Fruit fly (Drosophila melanogaster): ENCODE data around the gene Sfmbt.
"Not testable (repeated sequence)": the region's sequence is repeated elsewhere in the genome, so short reads cannot be mapped to it uniquely, and the experiment has no call there.

Gene Sfmbt

DNA sequence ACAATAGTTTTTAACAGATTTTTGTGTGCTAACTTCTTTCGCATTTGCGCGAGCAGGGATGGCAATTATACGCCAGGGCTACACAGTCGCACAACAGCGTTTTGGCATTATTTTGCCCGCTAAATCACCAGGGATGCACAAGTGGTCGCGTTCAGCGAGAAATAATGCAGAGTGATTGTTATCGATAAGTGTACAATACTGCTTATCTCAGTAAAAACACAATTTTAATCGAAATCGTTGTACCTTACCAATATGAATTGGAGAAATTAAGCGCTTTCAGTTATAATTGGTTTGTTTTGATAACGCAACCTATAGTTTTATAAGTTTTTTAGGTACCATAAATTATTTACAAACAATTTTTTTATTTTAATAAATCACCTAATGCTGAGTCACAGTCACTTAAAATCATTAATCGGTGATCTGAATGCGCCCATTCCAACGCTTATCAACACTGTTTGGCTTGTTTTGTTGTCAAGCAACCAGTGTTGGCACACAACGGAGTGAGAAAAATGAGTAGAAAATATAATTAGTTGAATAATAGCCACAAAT lies at the start of gene Sfmbt, which contains the start of gene CG5439:
Gene Sfmbt (minus strand): TSS at position 85 of the 549 bp plus-strand sequence.
Gene CG5439 (plus strand): TSS at position 450 of the 549 bp plus-strand sequence.
- TF ChIP-seq CG8478 (optimal IDR thresholded peaks at IDR 0.05) (no peak), CTCF (optimal IDR thresholded peaks at IDR 0.05) (peak in 1 of 2 experiments; percentile 9)

DNA sequence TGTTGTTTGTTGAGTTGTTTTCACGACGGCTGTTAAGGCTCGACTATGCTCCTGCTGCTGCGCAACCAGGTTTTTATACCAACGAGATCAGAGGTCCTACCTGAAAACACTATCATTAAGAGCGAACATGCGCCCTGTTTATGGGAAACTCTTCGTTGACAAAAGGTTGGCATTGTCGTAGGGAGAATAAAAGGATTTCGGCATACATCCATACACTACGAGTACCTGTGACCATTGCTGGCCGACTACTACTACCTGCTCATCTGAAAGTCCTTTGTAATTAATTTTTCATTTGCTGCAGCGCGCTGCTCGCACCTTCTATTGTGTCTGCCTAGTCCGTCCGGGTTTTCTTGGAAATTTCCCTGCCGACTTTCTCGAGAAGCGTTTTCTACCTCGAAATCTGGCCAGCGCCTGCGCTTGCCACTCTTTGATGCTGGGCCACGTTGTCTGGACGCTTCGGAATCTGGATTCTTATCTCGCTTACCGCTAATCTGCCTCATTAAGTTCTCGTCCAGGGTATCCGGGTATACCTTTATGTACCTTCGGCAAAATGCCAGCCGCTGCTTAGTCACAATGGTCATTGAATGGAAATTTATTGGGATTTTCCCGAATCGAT lies 48.7 kb upstream of the Sfmbt start, which contains the start of gene CG15480:
Gene CG15480 (minus strand): TSS at position 51 of the 616 bp plus-strand sequence.
- no peak for TF ChIP-seq CG8478 (optimal IDR thresholded peaks at IDR 0.05)
- TF ChIP-seq CTCF (optimal IDR thresholded peaks at IDR 0.05), result no peak

DNA sequence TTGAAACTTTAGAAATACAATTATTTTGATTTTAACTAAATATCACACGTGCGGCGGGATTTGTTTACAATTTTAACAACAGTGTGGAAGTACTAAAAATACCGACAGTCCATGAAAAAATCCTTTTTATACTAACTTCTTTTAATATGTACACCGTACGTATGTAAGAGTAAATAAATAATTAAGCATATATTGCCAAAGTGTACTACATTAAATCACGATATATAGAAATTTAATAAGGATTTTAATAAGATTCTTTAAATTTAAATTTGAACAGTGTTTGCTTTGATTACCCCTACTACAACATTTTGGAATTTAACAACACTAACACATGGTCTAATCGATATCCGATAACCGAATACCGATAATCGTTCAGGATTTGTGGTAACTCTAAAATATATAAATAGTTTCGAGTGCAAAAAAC lies 45.7 kb upstream of the Sfmbt start, which contains the start of the genes Ski6 and CG16812:
Gene Ski6 (minus strand): TSS at position 205 of the 424 bp plus-strand sequence.
Gene CG16812 (plus strand): TSS at position 363 of the 424 bp plus-strand sequence.
- TF ChIP-seq CTCF (optimal IDR thresholded peaks at IDR 0.05) (no peak), CG8478 (optimal IDR thresholded peaks at IDR 0.05) (no peak)

DNA sequence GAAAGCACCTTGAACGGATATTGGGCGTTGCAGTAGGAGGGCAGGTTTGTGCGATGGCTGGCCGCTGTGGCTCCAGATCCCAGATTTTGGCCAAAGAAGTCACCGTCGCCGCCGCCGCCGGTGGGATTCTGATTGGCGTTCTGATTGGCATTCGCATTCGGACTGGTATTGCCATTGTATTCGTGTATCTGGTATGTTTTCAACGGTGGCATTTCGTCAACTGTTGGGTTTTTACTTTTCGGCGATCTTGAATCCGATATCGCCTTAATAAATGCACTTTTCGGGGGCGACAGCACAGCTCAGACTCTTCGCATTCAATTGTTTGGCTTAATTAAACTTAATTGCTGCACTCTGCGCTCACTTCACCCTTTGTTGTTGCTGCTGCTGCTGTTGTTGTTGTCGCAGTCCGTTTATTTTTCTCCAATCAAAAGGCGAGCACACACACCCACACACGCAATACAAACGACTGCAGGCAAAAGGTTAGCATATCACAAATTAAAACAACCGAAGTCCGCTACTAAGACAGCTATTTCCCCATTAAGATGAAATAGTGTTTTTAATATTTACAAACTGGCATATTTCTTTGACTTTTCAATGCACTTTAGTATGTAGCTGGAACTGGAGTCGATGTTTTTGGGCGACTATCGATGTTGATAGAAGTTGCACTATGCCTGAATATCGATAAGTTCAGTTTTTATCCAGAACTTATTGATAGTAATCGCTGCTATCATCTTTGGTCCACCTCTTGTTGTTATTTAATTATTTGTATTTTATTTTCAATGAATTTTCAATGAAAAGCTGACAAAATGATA lies 42.9 kb upstream of the Sfmbt start, which contains the start of the genes CG9426 and mRF1:
Gene CG9426 (minus strand): TSS at position 643 of the 812 bp plus-strand sequence.
Gene mRF1 (plus strand): TSS at position 699 of the 812 bp plus-strand sequence.
- TF ChIP-seq CG8478 (optimal IDR thresholded peaks at IDR 0.05) (no peak), CTCF (optimal IDR thresholded peaks at IDR 0.05) (no peak)

DNA sequence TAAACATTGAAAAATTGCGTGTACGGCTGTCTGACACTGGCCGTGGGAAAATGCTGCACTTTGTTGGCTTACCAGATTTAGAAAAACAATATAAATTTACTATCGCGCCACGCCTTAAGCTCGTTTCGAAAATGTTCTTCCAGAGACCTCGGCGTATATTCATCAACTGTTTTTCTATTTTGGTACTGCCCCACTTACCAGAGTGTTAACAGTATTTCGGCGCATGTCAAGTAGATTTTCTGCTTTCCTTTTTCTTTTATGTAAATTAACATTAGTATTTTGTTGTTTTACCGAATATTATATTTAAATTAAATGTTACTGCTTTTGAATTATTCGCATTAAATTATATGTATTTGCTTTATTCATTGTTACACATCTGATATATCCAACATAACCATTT lies 38.4 kb upstream of the Sfmbt start, which contains the start of gene kek4:
Gene kek4 (minus strand): TSS at position 341 of the 400 bp plus-strand sequence.
- TF ChIP-seq CTCF (optimal IDR thresholded peaks at IDR 0.05), result no peak
- TF ChIP-seq CG8478 (optimal IDR thresholded peaks at IDR 0.05), result no peak

DNA sequence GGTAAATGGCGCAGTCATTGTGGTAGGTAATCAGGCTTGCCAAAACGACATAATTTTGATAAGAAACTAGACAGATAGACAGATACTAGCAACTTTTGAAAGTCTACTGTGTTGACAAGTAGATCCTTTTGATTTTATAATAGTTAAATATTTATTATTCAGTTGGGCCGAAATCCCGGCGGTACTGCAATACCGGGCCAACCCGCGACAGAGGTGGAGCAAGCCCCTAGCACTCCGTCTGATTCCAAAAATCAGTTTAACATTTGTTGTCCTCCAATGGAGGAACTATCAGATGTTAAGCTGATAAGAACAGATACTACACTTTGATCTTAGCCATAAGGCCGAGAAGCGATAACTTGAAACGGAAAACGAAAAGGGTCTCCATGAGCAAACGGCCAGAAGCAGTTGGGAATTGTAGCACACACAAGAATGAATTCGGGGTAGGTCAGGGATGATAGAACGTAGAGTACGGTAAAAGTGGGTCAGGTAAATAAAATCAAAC lies 35.2 kb upstream of the Sfmbt start, which contains the start of gene CG15482:
Gene CG15482 (minus strand): TSS at position 51 of the 502 bp plus-strand sequence.
- not testable (repeated sequence) for TF ChIP-seq CTCF, CG8478 (optimal IDR thresholded peaks at IDR 0.05)

DNA sequence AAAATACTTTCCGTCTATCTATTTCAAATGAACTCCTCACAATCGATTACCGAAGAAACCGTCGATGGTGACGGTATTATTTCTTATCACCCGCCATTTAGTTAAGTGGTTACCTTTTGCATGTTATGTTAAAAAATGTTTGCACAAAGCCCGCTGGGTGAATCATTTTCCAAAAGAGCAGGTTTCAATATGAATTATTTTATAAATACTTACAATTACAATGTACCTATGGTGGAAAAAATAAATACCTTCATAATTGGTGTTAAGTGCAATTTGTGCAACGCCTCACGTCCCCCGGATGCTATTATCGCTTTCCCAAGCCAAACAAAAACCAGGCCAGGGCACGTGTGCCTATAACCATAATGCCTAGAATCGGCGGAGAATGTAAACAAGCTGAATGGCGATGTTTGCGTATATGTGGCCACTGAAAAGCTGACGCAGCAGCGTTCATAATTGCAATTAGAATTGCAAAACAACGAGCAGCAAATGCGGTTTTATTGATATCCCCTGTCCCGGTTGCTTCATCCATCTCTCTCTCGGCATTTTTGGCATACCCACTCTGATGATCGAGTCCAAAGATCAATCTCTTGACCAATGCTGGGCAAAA lies 30.4 kb upstream of the Sfmbt start:
- TF ChIP-seq CG8478 (optimal IDR thresholded peaks at IDR 0.05), result no peak
- no peak for TF ChIP-seq CTCF (optimal IDR thresholded peaks at IDR 0.05)

DNA sequence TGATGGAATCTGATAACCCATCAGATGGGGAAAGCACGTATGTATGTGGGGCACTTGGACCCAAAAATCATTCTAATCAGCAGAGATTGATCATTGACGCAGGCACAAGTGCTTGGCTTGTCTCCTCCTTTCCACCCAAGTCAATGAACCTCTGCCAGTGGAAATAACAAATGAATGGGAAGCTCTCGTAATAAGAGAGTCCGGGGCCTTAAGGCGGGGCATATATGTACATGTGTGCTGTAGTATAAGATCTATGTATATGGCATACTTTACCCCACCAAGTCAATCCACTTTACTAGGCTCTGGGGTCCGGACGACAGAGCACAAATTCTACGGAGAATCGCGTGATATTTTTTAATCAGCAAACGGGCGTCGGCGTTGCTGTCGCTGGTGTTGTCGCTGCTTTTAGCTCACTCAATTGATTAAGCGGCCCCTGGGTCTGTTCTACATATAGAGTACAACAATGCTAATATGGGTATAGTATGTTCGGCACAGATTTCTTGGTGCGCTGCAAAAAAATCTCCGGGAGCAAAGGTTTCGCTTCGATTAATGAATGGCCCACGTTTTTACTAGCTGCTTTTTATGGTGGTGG lies 29.6 kb upstream of the Sfmbt start:
- TF ChIP-seq CG8478 (optimal IDR thresholded peaks at IDR 0.05) (no peak), CTCF (optimal IDR thresholded peaks at IDR 0.05) (no peak)

DNA sequence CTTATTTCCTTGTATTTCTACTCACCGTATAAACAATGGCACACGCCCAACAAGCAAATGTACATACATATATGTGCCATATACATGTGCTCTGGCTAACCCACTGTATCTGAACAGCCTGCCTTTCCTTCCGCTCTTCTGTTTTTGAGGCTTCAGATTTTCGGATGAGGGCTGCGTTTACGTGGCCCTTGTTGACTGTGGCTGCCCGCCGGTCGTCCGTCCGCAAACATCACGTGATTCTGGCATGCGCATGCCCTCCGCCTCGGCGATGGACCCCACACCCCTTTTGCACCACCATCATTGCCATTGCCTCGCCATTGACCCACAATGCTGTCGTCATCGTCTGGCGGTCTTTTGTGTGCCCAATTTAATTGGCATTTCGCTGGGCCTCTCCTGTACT lies 28.7 kb upstream of the Sfmbt start:
- TF ChIP-seq CG8478 (optimal IDR thresholded peaks at IDR 0.05), result no peak
- TF ChIP-seq CTCF (optimal IDR thresholded peaks at IDR 0.05), result no peak

DNA sequence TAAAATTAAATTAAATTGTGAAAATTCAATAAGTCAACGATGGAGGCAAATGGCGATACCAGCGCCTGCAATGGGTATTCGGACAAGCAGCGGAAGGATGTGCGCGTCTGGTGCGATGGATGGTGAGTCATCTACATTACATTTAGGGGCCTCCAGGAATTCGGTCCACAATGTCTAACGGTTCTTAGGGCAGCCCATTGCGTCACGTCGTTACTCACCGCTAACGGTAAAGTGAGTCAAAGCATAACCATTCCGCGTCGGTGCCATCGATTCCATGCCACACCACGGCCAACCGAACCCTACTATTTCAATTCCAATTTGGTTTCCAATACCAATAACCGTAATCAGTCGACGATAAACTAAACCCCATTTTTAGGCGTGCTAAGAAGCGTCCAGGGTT lies 27.6 kb upstream of the Sfmbt start:
- no peak for TF ChIP-seq CG8478 (optimal IDR thresholded peaks at IDR 0.05)
- TF ChIP-seq CTCF (optimal IDR thresholded peaks at IDR 0.05), result no peak

DNA sequence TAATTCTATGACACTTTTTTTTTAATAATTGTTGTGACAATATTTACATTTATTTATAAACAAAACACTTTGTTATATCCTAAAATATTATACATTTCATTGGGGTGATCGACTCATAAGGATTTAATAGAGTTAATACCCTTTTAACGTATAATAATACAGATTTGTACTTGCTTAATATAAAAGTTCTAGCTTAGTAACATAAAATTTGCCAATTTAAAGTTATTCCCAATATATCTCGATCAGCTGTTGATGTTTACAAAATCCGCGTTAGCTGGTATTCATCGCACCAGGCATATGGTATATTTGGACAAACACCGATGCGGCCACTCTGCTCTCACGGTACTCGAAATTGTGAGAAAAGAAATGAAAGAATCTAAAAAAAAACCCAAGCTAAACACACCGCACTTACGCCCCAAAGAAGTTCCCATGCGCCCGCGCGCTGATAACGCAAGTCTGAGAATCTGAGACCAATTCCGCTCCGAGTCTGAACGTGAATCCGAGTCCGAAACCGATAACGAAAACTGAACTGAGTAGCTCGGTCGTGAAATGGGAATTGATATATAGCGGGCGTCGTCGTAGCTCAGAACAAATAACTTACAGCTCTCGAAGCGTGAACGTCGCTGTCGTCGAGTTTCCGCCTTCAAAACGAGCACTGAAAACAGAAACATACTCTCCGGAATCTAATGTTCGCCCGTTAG lies 27.0 kb upstream of the Sfmbt start, which contains the start of gene Pect:
Gene Pect (plus strand): TSS at position 326 of the 701 bp plus-strand sequence.
- no peak for TF ChIP-seq CTCF (optimal IDR thresholded peaks at IDR 0.05)

DNA sequence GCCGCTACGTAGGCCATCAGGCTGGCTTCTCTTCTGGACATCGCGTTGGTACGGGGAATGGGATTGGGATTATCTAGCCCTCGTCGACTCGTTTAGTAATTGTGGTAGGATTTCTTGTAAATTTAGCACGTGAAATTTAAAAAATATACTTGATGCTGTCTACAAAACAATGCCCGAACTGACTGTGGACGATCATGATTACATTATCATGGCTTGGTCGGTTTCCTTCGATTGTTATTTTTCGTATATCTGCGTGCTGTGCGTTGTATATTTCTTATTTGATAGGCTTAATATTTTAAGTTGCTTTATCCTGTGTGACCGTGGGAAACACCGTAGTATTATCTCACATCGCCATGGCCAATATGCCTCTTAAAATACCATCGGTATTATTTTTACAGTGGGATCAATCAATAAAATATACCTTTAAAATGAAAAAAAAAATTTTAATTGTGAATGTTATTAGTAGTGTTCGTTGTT lies 26.4 kb upstream of the Sfmbt start, which contains the start of gene CG16972:
Gene CG16972 (minus strand): TSS at position 336 of the 477 bp plus-strand sequence.
- TF ChIP-seq CG8478 (optimal IDR thresholded peaks at IDR 0.05), result no peak
- TF ChIP-seq CTCF (optimal IDR thresholded peaks at IDR 0.05), result no peak

DNA sequence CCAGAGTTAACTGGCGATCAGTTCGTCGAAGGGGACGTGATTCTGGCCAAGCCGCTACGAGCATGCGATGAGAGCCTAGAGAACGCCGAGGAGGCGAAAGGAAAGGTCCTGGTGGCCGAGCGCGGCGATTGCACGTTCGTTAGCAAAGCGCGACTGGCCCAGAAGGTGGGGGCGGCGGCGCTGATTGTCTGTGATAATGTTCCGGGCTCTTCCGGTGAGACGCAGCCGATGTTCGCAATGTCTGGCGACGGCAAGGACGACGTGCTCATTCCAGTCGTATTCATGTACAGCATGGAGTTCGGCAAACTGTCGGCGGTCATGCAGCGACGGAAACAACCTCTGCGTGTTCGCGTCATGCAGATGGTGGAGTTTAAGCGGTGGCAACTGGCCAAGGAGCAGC lies 19.2 kb upstream of the Sfmbt start:
- TF ChIP-seq CG8478 (optimal IDR thresholded peaks at IDR 0.05), result no peak
- no peak for TF ChIP-seq CTCF (optimal IDR thresholded peaks at IDR 0.05)
